Worm (Caenorhabditis elegans): Measurements from ENCODE around the gene pck-1.
A peak's percentile ranks its signal among the peaks of the same experiment; 100 is the strongest.

DNA sequence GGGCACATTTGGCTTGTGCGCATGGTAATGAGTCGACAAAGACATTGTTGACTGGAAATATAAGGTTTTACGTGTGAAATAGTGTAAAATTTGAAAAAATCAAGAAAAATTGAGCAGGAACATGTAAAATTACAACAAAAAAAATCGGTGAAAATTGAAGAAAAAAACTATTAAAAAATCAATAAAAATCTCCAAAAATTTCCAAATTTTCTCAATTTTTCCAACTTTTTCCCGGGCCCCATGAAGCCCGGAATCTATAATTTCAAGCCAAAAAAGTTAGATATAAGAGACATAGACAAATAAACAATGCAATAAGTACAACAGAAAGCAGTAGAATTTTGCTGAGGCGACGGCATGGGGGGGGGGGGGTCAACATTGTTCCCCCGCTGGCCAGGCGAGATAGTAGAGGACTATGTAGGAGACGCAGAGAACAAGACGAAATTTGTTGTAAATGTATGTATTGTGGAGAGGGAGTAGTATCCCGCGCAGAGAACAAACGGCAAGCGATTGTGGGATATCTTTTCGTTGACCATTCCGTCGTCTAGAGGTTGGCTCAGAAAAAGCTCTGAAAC is 28.8 kb upstream of the pck-1 start, which contains the start of gene pat-4:
- peak; percentile 38 for TF ChIP-seq ceh-16 (tag; optimal IDR thresholded peaks at IDR 0.05)
- TF ChIP-seq elt-3 (tag; optimal IDR thresholded peaks at IDR 0.05), result no peak

Measured in whole organism, L2 larva.